Fruit fly (Drosophila melanogaster): ENCODE results near the gene Cpr78Cc.

DNA sequence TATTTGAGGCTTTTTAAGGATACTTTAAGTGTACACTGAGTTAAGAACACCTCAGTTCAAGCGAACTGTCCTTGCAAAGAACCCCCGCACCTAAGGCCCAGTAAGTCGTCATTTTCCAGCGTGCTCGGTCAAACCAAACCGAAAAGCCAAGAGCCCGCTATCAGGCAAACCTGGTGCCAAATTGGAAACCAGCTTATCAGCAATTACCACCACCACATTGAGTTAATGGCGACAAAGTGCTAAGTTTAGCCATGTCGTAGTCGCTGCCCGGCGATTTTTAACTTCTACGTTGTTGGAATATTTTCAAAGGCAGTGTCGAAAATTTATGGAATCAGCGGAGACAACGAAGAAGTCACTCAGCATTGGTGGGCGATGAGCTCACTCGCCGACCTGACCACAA, 17.6 kb upstream of the Cpr78Cc start:
- TF ChIP-seq cic (GFP tag; optimal IDR thresholded peaks at IDR 0.05) (no peak), toe (GFP tag; optimal IDR thresholded peaks at IDR 0.05) (no peak), CG12768 (GFP tag; optimal IDR thresholded peaks at IDR 0.05) (no peak), CG11617 (GFP tag; optimal IDR thresholded peaks at IDR 0.05) (no peak), cnc (optimal IDR thresholded peaks at IDR 0.05) (no peak), CG14711 (tag; optimal IDR thresholded peaks at IDR 0.05) (no peak)

Measured in whole organism, adult.